Worm (Caenorhabditis elegans) whole organism, young adult: ENCODE results near the gene F55B12.10.

Experiments
- D2030.7 ChIP-seq: fragments of 200-800 bp; sonication (Bioruptor generic); IDR thresholded peaks from 2 replicates; pipeline ENCODE4 v1.3.6; 2022; ENCODE audit warnings: missing genetic modification reagents, missing genetic modification characterization, missing compliant biosample characterization
- F10E7.11 ChIP-seq: sonication (generic microtip); optimal IDR thresholded peaks from 2 replicates; lab custom pipeline; 2017; ENCODE audit warnings: mild to moderate bottlenecking, missing genetic modification characterization, moderate library complexity, missing compliant biosample characterization
- F23B12.7 ChIP-seq: sonication (generic microtip); optimal IDR thresholded peaks from 2 replicates; lab custom pipeline; 2017; ENCODE audit warnings: missing genetic modification characterization, mild to moderate bottlenecking, missing compliant biosample characterization, antibody characterized with exemption, moderate library complexity; ENCODE audit not compliant: insufficient read depth
- F33H1.4 ChIP-seq: fragments of 200-800 bp; sonication (Bioruptor generic); IDR thresholded peaks from 2 replicates; pipeline ENCODE4 v1.3.6; 2022; ENCODE audit warnings: missing genetic modification reagents, missing genetic modification characterization, missing compliant biosample characterization
- F52B5.7 ChIP-seq: sonication (generic microtip); optimal IDR thresholded peaks from 2 replicates; lab custom pipeline; 2016; ENCODE audit warnings: mild to moderate bottlenecking, missing genetic modification characterization, missing compliant biosample characterization
- K12H6.12 ChIP-seq: fragments of 200-800 bp; sonication (Bioruptor generic); optimal IDR thresholded peaks from 2 replicates; lab custom pipeline; 2018; ENCODE audit warnings: mild to moderate bottlenecking, missing genetic modification characterization, missing compliant biosample characterization
- akir-1 ChIP-seq: fragments of 200-800 bp; sonication (Bioruptor generic); optimal IDR thresholded peaks from 2 replicates; lab custom pipeline; 2018; ENCODE audit warnings: mild to moderate bottlenecking, missing genetic modification characterization, moderate library complexity, missing compliant biosample characterization
- athp-1 ChIP-seq: sonication (generic microtip); optimal IDR thresholded peaks from 2 replicates; lab custom pipeline; 2017; ENCODE audit warnings: mild to moderate bottlenecking, missing genetic modification characterization, missing compliant biosample characterization
- ceh-27 ChIP-seq: fragments of 200-800 bp; sonication (Bioruptor generic); optimal IDR thresholded peaks from 2 replicates; lab custom pipeline; 2018; ENCODE audit warnings: mild to moderate bottlenecking, missing genetic modification characterization, moderate library complexity, missing compliant biosample characterization
- dpff-1 ChIP-seq: sonication (generic microtip); optimal IDR thresholded peaks from 2 replicates; lab custom pipeline; 2017; ENCODE audit warnings: mild to moderate bottlenecking, missing genetic modification characterization, missing compliant biosample characterization
- egl-18 ChIP-seq: fragments of 200-800 bp; sonication (Bioruptor generic); IDR thresholded peaks from 2 replicates; pipeline ENCODE4 v1.3.6; 2022; ENCODE audit warnings: missing genetic modification reagents, missing genetic modification characterization, missing compliant biosample characterization
- egl-44 ChIP-seq: fragments of 200-800 bp; sonication (Bioruptor generic); IDR thresholded peaks from 2 replicates; pipeline ENCODE4 v1.3.6; 2022; ENCODE audit warnings: missing genetic modification reagents, missing genetic modification characterization, missing compliant biosample characterization
- egrh-3 ChIP-seq: fragments of 200-800 bp; sonication (Bioruptor generic); IDR thresholded peaks from 2 replicates; pipeline ENCODE4 v1.3.6; 2022; ENCODE audit warnings: missing genetic modification reagents, missing genetic modification characterization, missing compliant biosample characterization
- hmg-1.2 ChIP-seq: fragments of 200-800 bp; sonication (Bioruptor generic); IDR thresholded peaks from 2 replicates; pipeline ENCODE4 v1.3.6; 2022; ENCODE audit warnings: missing genetic modification reagents, missing genetic modification characterization, missing compliant biosample characterization
- let-607 ChIP-seq, 2 experiments: fragments of 200-800 bp in 1 of 2; sonication (Bioruptor generic) in 1 of 2; sonication (generic microtip) in 1 of 2; optimal IDR thresholded peaks; 2 replicates each; lab custom pipeline; 2016 to 2018; ENCODE audit warnings: mild to moderate bottlenecking in 2 of 2, missing compliant biosample characterization in 2 of 2, missing genetic modification characterization in 2 of 2, moderate library complexity in 2 of 2, missing genotype in 1 of 2
- lin-40 ChIP-seq: sonication (generic microtip); optimal IDR thresholded peaks from 2 replicates; lab custom pipeline; 2016; ENCODE audit warnings: missing genetic modification characterization, mild to moderate bottlenecking, missing compliant biosample characterization, missing genotype, missing genetic modification reagents
- mcd-1 ChIP-seq: fragments of 200-800 bp; sonication (Bioruptor generic); IDR thresholded peaks from 2 replicates; pipeline ENCODE4 v1.3.6; 2022; ENCODE audit warnings: missing genetic modification reagents, missing genetic modification characterization, missing compliant biosample characterization
- nhr-120 ChIP-seq: fragments of 200-800 bp; sonication (Bioruptor generic); IDR thresholded peaks from 2 replicates; pipeline ENCODE4 v1.3.6; 2022; ENCODE audit warnings: missing genetic modification characterization, missing compliant biosample characterization
- nhr-27 ChIP-seq: fragments of 200-800 bp; sonication (Bioruptor generic); optimal IDR thresholded peaks from 2 replicates; lab custom pipeline; 2018; ENCODE audit warnings: mild to moderate bottlenecking, missing genetic modification characterization, moderate library complexity, missing compliant biosample characterization
- nhr-80 ChIP-seq: sonication (generic microtip); optimal IDR thresholded peaks from 2 replicates; lab custom pipeline; 2016; ENCODE audit warnings: missing genetic modification characterization, missing compliant biosample characterization
- rcor-1 ChIP-seq: fragments of 200-800 bp; sonication (Bioruptor generic); IDR thresholded peaks from 2 replicates; pipeline ENCODE4 v1.3.6; 2022; ENCODE audit warnings: missing genetic modification reagents, missing genetic modification characterization, missing compliant biosample characterization
- sea-2 ChIP-seq: fragments of 200-800 bp; sonication (Bioruptor generic); IDR thresholded peaks from 2 replicates; pipeline ENCODE4 v1.3.6; 2022; ENCODE audit warnings: missing genetic modification characterization, missing compliant biosample characterization
- snpc-1.3 ChIP-seq: sonication (generic microtip); optimal IDR thresholded peaks from 2 replicates; lab custom pipeline; 2017; ENCODE audit warnings: missing genetic modification characterization, mild to moderate bottlenecking, missing compliant biosample characterization, antibody characterized with exemption, moderate library complexity, missing genotype, missing genetic modification reagents; ENCODE audit not compliant: insufficient read depth
- unc-62 ChIP-seq: fragments of 150-350 bp; optimal IDR thresholded peaks from 2 replicates; lab custom pipeline; 2014; ENCODE audit warnings: missing biosample characterization, missing genetic modification reagents, missing genetic modification characterization
- ztf-28 ChIP-seq: fragments of 200-800 bp; sonication (Bioruptor generic); IDR thresholded peaks from 2 replicates; pipeline ENCODE4 v1.3.6; 2022; ENCODE audit warnings: missing genetic modification reagents, missing genetic modification characterization, missing compliant biosample characterization

Gene F55B12.10

DNA sequence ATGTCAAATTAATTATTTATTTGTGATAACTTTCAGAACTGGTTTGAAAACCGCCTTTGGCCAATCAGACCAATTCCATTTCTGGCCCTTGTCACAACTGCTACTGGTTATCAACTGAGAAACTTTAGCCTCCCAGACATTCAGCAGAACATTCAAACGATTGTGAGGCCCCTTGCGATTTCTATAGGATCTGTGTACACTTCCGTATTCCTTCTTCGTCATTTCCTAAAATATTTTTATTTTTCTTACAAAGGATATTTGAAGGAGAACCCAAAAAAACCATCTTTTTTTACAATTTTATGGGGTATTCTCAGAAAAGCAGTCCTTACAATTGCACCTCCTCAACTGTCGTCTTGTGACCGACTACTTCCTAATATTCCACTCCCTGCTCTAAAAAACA, 33.8 kb downstream of the F55B12.10 start:
- no peak for TF ChIP-seq K12H6.12 (tag; lab: Kevin White, UChicago)
- TF ChIP-seq lin-40 (tag; lab: Kevin White, UChicago), result no peak
- TF ChIP-seq sea-2 (GFP tag; lab: Robert Waterston, UW), result no peak

DNA sequence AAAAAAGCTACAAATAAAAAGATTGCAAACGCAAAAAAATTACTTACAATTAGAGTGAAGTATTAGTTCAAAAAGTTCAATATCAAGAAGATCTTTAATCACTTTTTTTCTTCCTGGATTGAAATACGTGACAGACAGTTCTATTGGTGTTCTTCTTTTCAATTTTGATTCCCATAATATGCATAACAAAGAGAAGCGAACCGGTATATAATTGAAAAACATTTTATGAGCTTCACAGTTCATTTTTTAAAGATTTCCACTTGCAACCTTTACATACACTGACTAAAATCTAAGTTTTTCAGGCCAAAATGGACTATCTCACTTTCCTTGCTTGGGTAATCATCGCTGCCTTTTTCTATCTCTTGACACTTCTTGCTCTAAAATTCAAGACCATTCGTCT, 37.0 kb downstream of the F55B12.10 start, which contains the start of gene T22G5.1:
Gene T22G5.1 (plus strand): TSS at position 301 of the 400 bp plus-strand sequence.
- TF ChIP-seq ztf-28 (GFP tag; lab: Robert Waterston, UW) (no peak), egl-18 (no peak), mcd-1 (GFP tag; lab: Robert Waterston, UW) (no peak), D2030.7 (GFP tag; lab: Robert Waterston, UW) (no peak), let-607 (tag; optimal IDR thresholded peaks at IDR 0.05; lab: Kevin White, UChicago) (no peak), F10E7.11 (tag; lab: Kevin White, UChicago) (no peak), F23B12.7 (tag; lab: Kevin White, UChicago) (no peak), egrh-3 (GFP tag; lab: Robert Waterston, UW) (no peak), rcor-1 (GFP tag; lab: Robert Waterston, UW) (no peak), nhr-27 (no peak), akir-1 (no peak)

DNA sequence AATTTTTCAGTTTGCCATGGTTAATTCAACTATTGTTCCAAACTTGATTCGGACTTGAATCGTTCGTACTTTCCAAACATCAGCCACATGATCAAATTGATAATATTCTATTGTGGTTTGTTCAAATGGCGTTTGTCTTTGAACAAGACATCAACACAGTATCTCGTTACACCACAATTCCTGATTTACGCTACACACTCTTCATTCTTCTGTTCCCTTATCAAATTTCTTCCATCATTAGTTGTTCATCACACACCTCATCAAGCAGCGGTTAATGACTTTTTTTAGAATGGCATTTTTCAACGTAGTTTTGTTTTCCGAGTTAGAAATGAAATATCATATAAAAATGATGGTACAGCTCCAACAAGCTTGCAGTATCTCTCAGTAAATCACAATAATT, 38.7 kb downstream of the F55B12.10 start:
- TF ChIP-seq egrh-3 (GFP tag; lab: Robert Waterston, UW) (no peak), nhr-80 (tag; lab: Kevin White, UChicago) (peak; percentile 85)

DNA sequence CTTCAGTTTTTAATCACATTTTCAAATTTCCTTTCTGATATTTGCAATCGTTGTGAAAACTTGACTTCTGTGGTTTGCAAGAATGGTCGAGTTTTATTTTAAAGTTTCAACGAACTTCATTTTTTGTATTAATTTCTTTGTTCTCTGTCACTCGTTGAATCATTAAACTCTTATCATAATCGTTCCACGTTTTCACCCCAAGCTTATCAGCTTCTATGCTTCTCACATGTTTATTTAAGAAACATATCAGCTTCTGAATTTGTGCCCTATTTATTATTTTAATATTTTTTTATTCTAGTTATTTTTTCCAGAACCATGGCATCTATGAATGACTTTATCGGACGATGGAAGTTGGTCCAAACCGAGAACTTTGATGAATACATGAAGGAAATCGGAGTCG, 39.7 kb downstream of the F55B12.10 start, which contains the start of gene lbp-7:
Gene lbp-7 (plus strand): TSS at position 312 of the 400 bp plus-strand sequence.
- TF ChIP-seq dpff-1, result no peak
- peak; percentile 61 for TF ChIP-seq nhr-80 (tag; lab: Kevin White, UChicago)

DNA sequence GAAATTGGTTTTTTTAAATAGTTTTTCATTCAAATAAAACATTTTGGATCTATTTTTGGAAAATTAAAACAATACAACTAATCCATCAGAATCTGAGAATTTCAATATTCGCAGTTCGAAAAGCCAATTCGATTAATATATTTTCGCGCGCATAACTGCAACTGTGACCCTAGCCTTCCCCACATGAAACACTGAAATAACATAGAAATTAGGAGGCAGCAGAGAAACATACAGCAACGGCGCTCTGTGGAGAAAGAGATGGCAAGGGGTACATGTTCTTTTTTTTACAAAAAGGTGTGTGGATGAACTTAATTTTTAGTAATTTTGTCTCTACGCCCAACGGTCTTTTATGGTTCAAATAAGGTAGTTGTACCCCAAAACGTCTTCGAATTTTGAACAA, 40.6 kb downstream of the F55B12.10 start:
- peak; percentile 71; the same call in 1 of the 2 replicates for TF ChIP-seq hmg-1.2 (GFP tag; lab: Robert Waterston, UW)
- 0 out of 2 replicates have a peak, but pooled peaks have one; percentile 8 for TF ChIP-seq mcd-1 (GFP tag; lab: Robert Waterston, UW)
- TF ChIP-seq unc-62, result no peak

DNA sequence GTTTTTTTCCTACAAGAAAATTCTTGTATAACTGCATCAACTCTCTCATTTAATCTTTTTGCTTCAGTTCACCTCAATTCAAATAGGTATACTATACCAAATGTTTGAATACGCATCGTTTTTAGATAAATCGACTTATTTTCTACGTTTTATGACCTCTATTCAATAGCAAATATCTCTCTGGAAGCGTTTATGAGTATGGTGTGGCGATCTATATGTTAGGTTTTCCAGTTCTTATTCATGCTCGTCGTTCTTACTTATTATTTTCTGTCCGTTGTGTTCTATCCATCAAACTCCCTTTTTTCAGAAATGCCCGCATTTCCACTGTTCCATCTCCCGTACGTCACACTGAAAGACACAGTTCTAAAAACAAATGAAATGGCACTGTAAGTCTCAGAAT, 41.1 kb downstream of the F55B12.10 start, which contains the start of gene T22G5.3:
Gene T22G5.3 (plus strand): TSS at position 301 of the 400 bp plus-strand sequence.
- TF ChIP-seq K12H6.12 (tag; lab: Kevin White, UChicago) (no peak), F52B5.7 (tag; lab: Kevin White, UChicago) (no peak), athp-1 (tag; lab: Kevin White, UChicago) (no peak), snpc-1.3 (no peak), rcor-1 (GFP tag; lab: Robert Waterston, UW) (no peak), egl-44 (GFP tag; lab: Robert Waterston, UW) (no peak), ceh-27 (GFP tag; lab: Kevin White, UChicago) (no peak), egl-18 (no peak), nhr-120 (GFP tag; lab: Robert Waterston, UW) (no peak)

DNA sequence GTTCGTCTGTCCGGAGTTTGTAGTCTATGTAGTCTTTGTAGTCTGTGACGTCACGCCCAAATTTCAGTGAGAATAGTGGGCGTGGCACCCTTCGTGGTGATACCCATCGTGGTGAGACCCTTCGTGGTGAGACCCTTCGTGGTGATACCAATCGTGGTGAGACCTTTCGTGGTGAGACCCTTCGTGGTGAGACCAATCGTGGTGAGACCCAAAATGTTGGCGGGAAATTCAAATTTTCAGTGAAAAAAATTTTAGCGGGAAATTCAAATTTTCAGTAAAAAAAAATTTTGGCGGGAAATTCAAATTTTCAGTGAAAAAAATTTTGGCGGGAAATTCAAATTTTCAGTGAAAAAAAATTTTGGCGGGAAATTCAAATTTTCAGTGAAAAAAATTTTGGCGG, 42.7 kb downstream of the F55B12.10 start:
- TF ChIP-seq D2030.7 (GFP tag; lab: Robert Waterston, UW), result peak; percentile 24; the same call in 1 of the 2 replicates
- TF ChIP-seq F33H1.4 (GFP tag; lab: Robert Waterston, UW), result peak; percentile 73
